Fruit fly (Drosophila melanogaster) whole organism, embryonic: Measurements from ENCODE around the gene Fum1.

ENCODE experiments used
- Atf-2 ChIP-seq: fragments of 200-800 bp; sonication (Bioruptor generic); optimal IDR thresholded peaks from 2 replicates; lab custom pipeline; 2016; ENCODE audit warnings: missing biosample characterization, missing genetic modification characterization
- Atf3 ChIP-seq: fragments of 200-800 bp; sonication (Bioruptor generic); optimal IDR thresholded peaks from 3 replicates; lab custom pipeline; 2016; ENCODE audit warnings: missing biosample characterization, missing genetic modification characterization
- Blimp-1 ChIP-seq: fragments of 200-800 bp; sonication (Bioruptor generic); optimal IDR thresholded peaks from 3 replicates; lab custom pipeline; 2018; ENCODE audit warnings: missing biosample characterization, missing genetic modification characterization, mild to moderate bottlenecking, moderate library complexity, missing genetic modification reagents
- CG10959 ChIP-seq: fragments of 200-800 bp; sonication (Bioruptor generic); IDR thresholded peaks from 2 replicates; pipeline ENCODE4 v1.3.6; 2022; ENCODE audit warnings: missing biosample characterization, missing genetic modification characterization
- CG12104 ChIP-seq: fragments of 200-800 bp; sonication (Bioruptor generic); optimal IDR thresholded peaks from 3 replicates; lab custom pipeline; 2016; ENCODE audit warnings: missing biosample characterization, missing genetic modification characterization
- CG12659 ChIP-seq: fragments of 200-800 bp; sonication (Bioruptor generic); optimal IDR thresholded peaks from 3 replicates; lab custom pipeline; 2017; ENCODE audit warnings: mild to moderate bottlenecking, missing biosample characterization, missing genetic modification reagents, missing genetic modification characterization
- CG13775 ChIP-seq: fragments of 200-800 bp; sonication (Bioruptor generic); optimal IDR thresholded peaks from 3 replicates; lab custom pipeline; 2017; ENCODE audit warnings: missing biosample characterization, mild to moderate bottlenecking, missing genetic modification characterization
- CG14710 ChIP-seq: fragments of 200-800 bp; sonication (Bioruptor generic); optimal IDR thresholded peaks from 3 replicates; lab custom pipeline; 2019; ENCODE audit warnings: missing biosample characterization, mild to moderate bottlenecking, missing genetic modification characterization, moderate library complexity
- CG1603 ChIP-seq: fragments of 200-800 bp; sonication (Bioruptor generic); optimal IDR thresholded peaks from 2 replicates; lab custom pipeline; 2019; ENCODE audit warnings: missing biosample characterization, mild to moderate bottlenecking, missing genetic modification characterization, moderate library complexity
- CG17385 ChIP-seq: fragments of 200-800 bp; sonication (Bioruptor generic); optimal IDR thresholded peaks from 3 replicates; lab custom pipeline; 2018; ENCODE audit warnings: missing biosample characterization, mild to moderate bottlenecking, missing genetic modification characterization
- CG18476 ChIP-seq: fragments of 200-800 bp; sonication (Bioruptor generic); optimal IDR thresholded peaks from 2 replicates; lab custom pipeline; 2016; ENCODE audit warnings: missing biosample characterization, mild to moderate bottlenecking, missing genetic modification characterization
- CG18619 ChIP-seq: fragments of 200-800 bp; sonication (Bioruptor generic); optimal IDR thresholded peaks from 3 replicates; lab custom pipeline; 2017; ENCODE audit warnings: missing biosample characterization, mild to moderate bottlenecking, missing genetic modification characterization
- CG2129 ChIP-seq: fragments of 200-800 bp; sonication (Bioruptor generic); IDR thresholded peaks from 2 replicates; pipeline ENCODE4 v1.3.6; 2022; ENCODE audit warnings: missing biosample characterization, missing genetic modification characterization; ENCODE audit not compliant: partially characterized antibody
- CG34422 ChIP-seq: fragments of 200-800 bp; sonication (Bioruptor generic); IDR thresholded peaks from 3 replicates; pipeline ENCODE4 v1.3.6; 2022; ENCODE audit warnings: missing biosample characterization, missing genetic modification characterization
- CG4404 ChIP-seq: fragments of 200-800 bp; sonication (Bioruptor generic); IDR thresholded peaks from 2 replicates; pipeline ENCODE4 v1.3.6; 2022; ENCODE audit warnings: missing biosample characterization, missing genetic modification characterization
- CG4617 ChIP-seq: fragments of 200-800 bp; sonication (Bioruptor generic); optimal IDR thresholded peaks from 3 replicates; lab custom pipeline; 2016; ENCODE audit warnings: missing biosample characterization, missing genetic modification characterization, borderline replicate concordance
- CG4854 ChIP-seq: fragments of 200-800 bp; sonication (Bioruptor generic); optimal IDR thresholded peaks from 2 replicates; lab custom pipeline; 2016; ENCODE audit warnings: missing biosample characterization, missing genetic modification characterization, inconsistent platforms
- CG6689 ChIP-seq: fragments of 200-800 bp; sonication (Bioruptor generic); IDR thresholded peaks from 2 replicates; pipeline ENCODE4 v1.3.6; 2022; ENCODE audit warnings: missing biosample characterization, missing genetic modification characterization
- CG7372 ChIP-seq: fragments of 200-800 bp; sonication (Bioruptor generic); IDR thresholded peaks from 2 replicates; pipeline ENCODE4 v1.3.6; 2022; ENCODE audit warnings: missing biosample characterization, missing genetic modification characterization
- CG7556 ChIP-seq: fragments of 200-800 bp; sonication (Bioruptor generic); optimal IDR thresholded peaks from 2 replicates; lab custom pipeline; 2017; ENCODE audit warnings: missing biosample characterization, mild to moderate bottlenecking, missing genetic modification characterization
- CG8924 ChIP-seq: fragments of 200-800 bp; optimal IDR thresholded peaks from 3 replicates; lab custom pipeline; 2019; ENCODE audit warnings: missing biosample characterization, mild to moderate bottlenecking, missing genetic modification characterization, moderate library complexity
- Chrac-16 ChIP-seq: fragments of 200-800 bp; sonication (Bioruptor generic); optimal IDR thresholded peaks from 3 replicates; lab custom pipeline; 2016; ENCODE audit warnings: missing biosample characterization, missing genetic modification characterization
- CoRest ChIP-seq: fragments of 200-800 bp; sonication (Bioruptor generic); optimal IDR thresholded peaks from 3 replicates; lab custom pipeline; 2018; ENCODE audit warnings: missing biosample characterization, mild to moderate bottlenecking, missing genetic modification characterization, moderate library complexity
- Dek ChIP-seq: fragments of 200-800 bp; sonication (Bioruptor generic); optimal IDR thresholded peaks from 3 replicates; lab custom pipeline; 2019; ENCODE audit warnings: missing biosample characterization, mild to moderate bottlenecking, missing genetic modification characterization, moderate library complexity
- Doc3 ChIP-seq: fragments of 200-800 bp; sonication (Bioruptor generic); IDR thresholded peaks from 3 replicates; pipeline ENCODE4 v1.3.6; 2022; ENCODE audit warnings: missing biosample characterization, missing genetic modification characterization; ENCODE audit not compliant: partially characterized antibody
- Elba2 ChIP-seq: fragments of 200-800 bp; sonication (Bioruptor generic); optimal IDR thresholded peaks from 3 replicates; lab custom pipeline; 2016; ENCODE audit warnings: missing biosample characterization, missing genetic modification characterization
- Fer1 ChIP-seq: fragments of 200-800 bp; sonication (Bioruptor generic); optimal IDR thresholded peaks from 2 replicates; lab custom pipeline; 2017; ENCODE audit warnings: missing biosample characterization, mild to moderate bottlenecking, missing genetic modification characterization
- Fer3 ChIP-seq: fragments of 200-800 bp; sonication (Bioruptor generic); optimal IDR thresholded peaks from 2 replicates; lab custom pipeline; 2018; ENCODE audit warnings: missing biosample characterization, mild to moderate bottlenecking, missing genetic modification characterization, moderate library complexity
- Hsf ChIP-seq: fragments of 200-800 bp; sonication (Bioruptor generic); optimal IDR thresholded peaks from 3 replicates; lab custom pipeline; 2016; ENCODE audit warnings: missing biosample characterization, missing genetic modification characterization
- Nf-YA ChIP-seq: fragments of 200-800 bp; sonication (Bioruptor generic); IDR thresholded peaks from 2 replicates; pipeline ENCODE4 v1.3.6; 2022; ENCODE audit warnings: missing biosample characterization, missing genetic modification characterization
- ab ChIP-seq: fragments of 200-800 bp; sonication (Bioruptor generic); optimal IDR thresholded peaks from 2 replicates; lab custom pipeline; 2016; ENCODE audit warnings: missing biosample characterization, missing genetic modification characterization
- ac ChIP-seq: fragments of 200-800 bp; sonication (Bioruptor generic); optimal IDR thresholded peaks from 3 replicates; lab custom pipeline; 2017; ENCODE audit warnings: missing biosample characterization, mild to moderate bottlenecking, missing genetic modification characterization
- amos ChIP-seq: fragments of 200-800 bp; sonication (Bioruptor generic); IDR thresholded peaks from 2 replicates; pipeline ENCODE4 v1.3.6; 2022; ENCODE audit warnings: missing biosample characterization, missing genetic modification characterization; ENCODE audit not compliant: partially characterized antibody
- dpn ChIP-seq, 2 experiments: fragments of 200-800 bp; sonication (Bioruptor generic); optimal IDR thresholded peaks; 3 replicates each; lab custom pipeline; 2016; ENCODE audit warnings: missing biosample characterization in 2 of 2, missing genetic modification characterization in 2 of 2
- emc ChIP-seq: fragments of 200-800 bp; sonication (Bioruptor generic); optimal IDR thresholded peaks from 2 replicates; lab custom pipeline; 2016; ENCODE audit warnings: missing biosample characterization, missing genetic modification characterization
- fd3F ChIP-seq: fragments of 200-800 bp; sonication (Bioruptor generic); optimal IDR thresholded peaks from 2 replicates; lab custom pipeline; 2018; ENCODE audit warnings: missing biosample characterization, mild to moderate bottlenecking, missing genetic modification characterization, moderate library complexity
- fru ChIP-seq: fragments of >200 bp; optimal IDR thresholded peaks from 2 replicates; lab custom pipeline; 2017
- hb ChIP-seq: fragments of 200-800 bp; sonication (Bioruptor generic); IDR thresholded peaks from 3 replicates; pipeline ENCODE4 v1.3.6; 2022; ENCODE audit warnings: missing biosample characterization, missing genetic modification characterization; ENCODE audit not compliant: partially characterized antibody
- lilli ChIP-seq: fragments of 200-800 bp; sonication (Bioruptor generic); optimal IDR thresholded peaks from 3 replicates; lab custom pipeline; 2016; ENCODE audit warnings: missing biosample characterization, missing genetic modification characterization
- lov ChIP-seq, 2 experiments: fragments of 200-800 bp in 1 of 2; fragments of >200 bp in 1 of 2; sonication (Bioruptor generic) in 1 of 2; IDR thresholded peaks in 1 of 2; optimal IDR thresholded peaks in 1 of 2; 2 replicates in 1 of 2; 3 replicates in 1 of 2; pipeline versions ENCODE4 v1.3.6 to Lab custom; 2017 to 2022; ENCODE audit warnings: missing biosample characterization in 1 of 2, missing genetic modification characterization in 1 of 2
- pan ChIP-seq, 4 experiments: fragments of >200 bp in 3 of 4; fragments of 200-800 bp in 1 of 4; sonication (Bioruptor generic) in 1 of 4; optimal IDR thresholded peaks in 3 of 4; IDR thresholded peaks in 1 of 4; 2 replicates each; pipeline versions ENCODE4 v1.3.6 to Lab custom; 2017 to 2022; ENCODE audit warnings: missing biosample characterization in 2 of 4, missing genetic modification characterization in 2 of 4, mixed read lengths in 1 of 4
- repo ChIP-seq: fragments of 200-800 bp; sonication (Bioruptor generic); optimal IDR thresholded peaks from 2 replicates; lab custom pipeline; 2016; ENCODE audit warnings: missing biosample characterization, missing genetic modification characterization
- row ChIP-seq: fragments of 200-800 bp; sonication (Bioruptor generic); IDR thresholded peaks from 3 replicates; pipeline ENCODE4 v1.3.6; 2022; ENCODE audit warnings: missing biosample characterization, missing genetic modification characterization
- salm ChIP-seq: fragments of 200-800 bp; sonication (Bioruptor generic); optimal IDR thresholded peaks from 2 replicates; lab custom pipeline; 2018; ENCODE audit warnings: missing biosample characterization, mild to moderate bottlenecking, missing genetic modification characterization
- sens ChIP-seq: fragments of 200-800 bp; sonication (Bioruptor generic); peaks from one replicate; lab custom pipeline; 2016; ENCODE audit warnings: missing biosample characterization, missing genetic modification characterization
- sna ChIP-seq: fragments of 200-800 bp; sonication (Bioruptor generic); IDR thresholded peaks from 2 replicates; pipeline ENCODE4 v1.3.6; 2022; ENCODE audit warnings: missing biosample characterization, missing genetic modification characterization; ENCODE audit not compliant: partially characterized antibody
- tio ChIP-seq: fragments of 200-800 bp; sonication (Bioruptor generic); optimal IDR thresholded peaks from 2 replicates; lab custom pipeline; 2017; ENCODE audit warnings: missing biosample characterization, missing genetic modification characterization, inconsistent platforms
- zfh1 ChIP-seq: fragments of 200-800 bp; sonication (Bioruptor generic); IDR thresholded peaks from 3 replicates; pipeline ENCODE4 v1.3.6; 2022; ENCODE audit warnings: missing biosample characterization, missing genetic modification characterization
- zfh2 ChIP-seq: fragments of 200-800 bp; sonication (Bioruptor generic); optimal IDR thresholded peaks from 2 replicates; lab custom pipeline; 2016; ENCODE audit warnings: missing biosample characterization, missing genetic modification characterization

Gene Fum1

DNA sequence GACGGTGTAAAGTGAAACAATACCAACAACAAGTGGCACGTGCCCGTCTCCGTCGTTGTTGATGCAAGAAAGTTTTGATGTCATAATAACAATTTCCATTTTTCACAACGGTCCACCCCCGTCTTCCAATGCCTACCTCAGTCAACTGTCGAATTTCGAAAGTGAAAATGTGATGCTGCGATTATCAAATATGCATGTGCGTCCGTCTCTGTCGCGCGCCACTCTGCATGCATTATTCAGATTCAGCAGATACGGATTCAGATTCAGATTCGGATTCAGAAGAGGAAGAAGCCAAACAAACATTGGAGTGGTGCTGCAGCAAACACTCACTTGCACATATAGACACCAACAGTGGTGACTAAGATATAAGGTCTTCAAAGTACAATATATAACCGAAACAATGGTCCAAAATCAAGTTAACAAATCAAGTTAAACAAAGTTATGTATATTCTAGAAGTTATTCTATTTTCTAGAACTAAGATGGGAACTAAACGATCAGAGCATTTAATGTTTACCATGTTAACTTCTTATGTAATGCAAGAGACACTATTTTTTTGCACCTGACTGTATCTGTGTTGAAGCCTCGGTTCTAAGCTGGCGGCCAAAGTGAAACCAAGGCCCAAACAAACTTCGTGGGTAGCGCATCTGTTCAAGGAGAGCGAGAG lies 35.5 kb upstream of the Fum1 start (continued):
- TF ChIP-seq CG1603 (peak; percentile 54), CG4854 (no peak), lilli (GFP tag; lab: Kevin White, UChicago) (no peak), emc (no peak), CG8924 (tag; lab: Kevin White, UChicago) (no peak), row (GFP tag; lab: Robert Waterston, UW) (peak; percentile 43; the same call in 1 of the 3 replicates), salm (tag; lab: Kevin White, UChicago) (peak; percentile 3), CG17385 (GFP tag; lab: Kevin White, UChicago) (peak; percentile 38), CG4404 (GFP tag; lab: Robert Waterston, UW) (no peak), CG10959 (no peak), Atf3 (GFP tag; lab: Kevin White, UChicago) (no peak), CG2129 (GFP tag; lab: Robert Waterston, UW) (no peak), hb (no peak), Atf-2 (no peak), Doc3 (GFP tag; lab: Robert Waterston, UW) (no peak), fd3F (GFP tag; lab: Kevin White, UChicago) (no peak), CG12104 (GFP tag; lab: Kevin White, UChicago) (no peak), fru (lab: Kevin White, UChicago) (no peak), CG12659 (GFP tag; lab: Kevin White, UChicago) (no peak), dpn (GFP tag; optimal IDR thresholded peaks at IDR 0.05; lab: Kevin White, UChicago) (no peak), CoRest (tag; lab: Kevin White, UChicago) (peak; percentile 15), tio (GFP tag; lab: Kevin White, UChicago) (no peak), Chrac-16 (GFP tag; lab: Kevin White, UChicago) (no peak), ac (no peak), Dek (tag; lab: Kevin White, UChicago) (no peak), Hsf (no peak), CG18619 (GFP tag; lab: Kevin White, UChicago) (no peak), CG18476 (no peak), Nf-YA (no peak), zfh2 (no peak), amos (no peak), Fer1 (GFP tag; lab: Kevin White, UChicago) (no peak), CG13775 (GFP tag; lab: Kevin White, UChicago) (no peak), zfh1 (0 out of 3 replicates have a peak, but pooled peaks have one; percentile 36), CG14710 (peak; percentile 35), lov (optimal IDR thresholded peaks at IDR 0.05; lab: Kevin White, UChicago) (no peak), lov (GFP tag; IDR thresholded peaks at IDR 0.05; lab: Robert Waterston, UW) (no peak), CG34422 (GFP tag; lab: Robert Waterston, UW) (no peak), sna (no peak), Fer3 (no peak), sens (GFP tag; lab: Kevin White, UChicago) (peak; percentile 85), Elba2 (GFP tag; lab: Kevin White, UChicago) (no peak), Blimp-1 (GFP tag; lab: Kevin White, UChicago) (peak; percentile 82), CG6689 (GFP tag; lab: Robert Waterston, UW) (peak; percentile 38; the same call in 1 of the 2 replicates), ab (no peak), repo (GFP tag; lab: Kevin White, UChicago) (no peak), CG7556 (GFP tag; lab: Kevin White, UChicago) (peak; percentile 8), pan (optimal IDR thresholded peaks at IDR 0.05; lab: Kevin White, UChicago) (no peak), pan (GFP tag; optimal IDR thresholded peaks at IDR 0.05 in 1 of 2, IDR thresholded peaks at IDR 0.05 in 1 of 2) (no peak), CG4617 (GFP tag; lab: Kevin White, UChicago) (no peak), CG7372 (GFP tag; lab: Robert Waterston, UW) (no peak)
